Worm (Caenorhabditis elegans) whole organism, L2 larva: ENCODE measurements around the gene H06I04.3.

Experiments used
- C34F6.9 ChIP-seq: fragments of 150-350 bp; optimal IDR thresholded peaks from 2 replicates; lab custom pipeline; 2014; ENCODE audit warnings: missing biosample characterization, missing genetic modification characterization
- R02D3.7 ChIP-seq: fragments of 150-350 bp; optimal IDR thresholded peaks from 2 replicates; lab custom pipeline; 2014; ENCODE audit warnings: missing biosample characterization, missing genetic modification characterization
- blmp-1 ChIP-seq: sonication (generic microtip); optimal IDR thresholded peaks from 2 replicates; lab custom pipeline; 2017; ENCODE audit warnings: missing genetic modification characterization, mild to moderate bottlenecking, missing compliant biosample characterization, antibody characterized with exemption, moderate library complexity; ENCODE audit not compliant: insufficient read depth
- crh-2 ChIP-seq: sonication (generic microtip); optimal IDR thresholded peaks from 2 replicates; lab custom pipeline; 2017; ENCODE audit warnings: missing biosample characterization, missing genetic modification characterization
- dmd-4 ChIP-seq: sonication (generic microtip); optimal IDR thresholded peaks from 2 replicates; lab custom pipeline; 2017; ENCODE audit warnings: missing biosample characterization, missing genetic modification characterization
- egl-27 ChIP-seq: sonication (generic microtip); optimal IDR thresholded peaks from 3 replicates; lab custom pipeline; 2017; ENCODE audit warnings: missing biosample characterization, missing genetic modification reagents, missing genetic modification characterization
- elt-1 ChIP-seq: fragments of 150-350 bp; optimal IDR thresholded peaks from 2 replicates; lab custom pipeline; 2014; ENCODE audit warnings: missing biosample characterization, missing genetic modification characterization
- fos-1 ChIP-seq: fragments of 150-350 bp; optimal IDR thresholded peaks from 2 replicates; lab custom pipeline; 2014; ENCODE audit warnings: missing biosample characterization, missing genetic modification characterization
- gmeb-1 ChIP-seq: fragments of 150-350 bp; optimal IDR thresholded peaks from 2 replicates; lab custom pipeline; 2014; ENCODE audit warnings: missing biosample characterization, missing genetic modification characterization
- lin-11 ChIP-seq: fragments of 150-350 bp; sonication (generic microtip); optimal IDR thresholded peaks from 2 replicates; lab custom pipeline; 2014; ENCODE audit warnings: missing biosample characterization, missing genetic modification characterization, inconsistent platforms, mixed read lengths
- lin-13 ChIP-seq: fragments of 150-350 bp; optimal IDR thresholded peaks from 2 replicates; lab custom pipeline; 2014; ENCODE audit warnings: missing biosample characterization, missing genetic modification reagents, missing genetic modification characterization
- lin-39 ChIP-seq: fragments of 150-350 bp; optimal IDR thresholded peaks from 2 replicates; lab custom pipeline; 2014; ENCODE audit warnings: missing biosample characterization, missing genetic modification reagents, missing genetic modification characterization
- mab-5 ChIP-seq: fragments of 150-350 bp; optimal IDR thresholded peaks from 2 replicates; lab custom pipeline; 2014; ENCODE audit warnings: missing biosample characterization, missing genetic modification characterization
- mbf-1 ChIP-seq: sonication (generic microtip); optimal IDR thresholded peaks from 2 replicates; lab custom pipeline; 2017; ENCODE audit warnings: missing biosample characterization, missing genetic modification characterization
- nhr-12 ChIP-seq: fragments of 150-350 bp; optimal IDR thresholded peaks from 2 replicates; lab custom pipeline; 2014; ENCODE audit warnings: missing biosample characterization, missing genetic modification characterization
- nhr-21 ChIP-seq: fragments of 150-350 bp; optimal IDR thresholded peaks from 2 replicates; lab custom pipeline; 2014; ENCODE audit warnings: missing biosample characterization, missing genetic modification characterization
- nhr-23 ChIP-seq: fragments of 150-350 bp; optimal IDR thresholded peaks from 2 replicates; lab custom pipeline; 2014; ENCODE audit warnings: missing biosample characterization, missing genetic modification reagents, missing genetic modification characterization
- nhr-237 ChIP-seq: fragments of 150-350 bp; optimal IDR thresholded peaks from 2 replicates; lab custom pipeline; 2014; ENCODE audit warnings: missing biosample characterization, missing genetic modification characterization
- nhr-6 ChIP-seq: fragments of 150-350 bp; optimal IDR thresholded peaks from 2 replicates; lab custom pipeline; 2014; ENCODE audit warnings: missing biosample characterization, missing genetic modification characterization
- nhr-77 ChIP-seq: fragments of 150-350 bp; optimal IDR thresholded peaks from 2 replicates; lab custom pipeline; 2014; ENCODE audit warnings: missing biosample characterization, missing genetic modification characterization
- peb-1 ChIP-seq: fragments of 150-350 bp; optimal IDR thresholded peaks from 2 replicates; lab custom pipeline; 2014; ENCODE audit warnings: missing biosample characterization, missing genetic modification characterization
- sem-4 ChIP-seq: fragments of 150-350 bp; optimal IDR thresholded peaks from 2 replicates; lab custom pipeline; 2014; ENCODE audit warnings: missing biosample characterization, missing genetic modification reagents, missing genetic modification characterization
- skn-1 ChIP-seq: sonication (generic microtip); optimal IDR thresholded peaks from 2 replicates; lab custom pipeline; 2017; ENCODE audit warnings: missing biosample characterization, missing genetic modification characterization
- sma-3 ChIP-seq: sonication (generic microtip); optimal IDR thresholded peaks from 2 replicates; lab custom pipeline; 2016; ENCODE audit warnings: missing genetic modification reagents, missing genetic modification characterization, missing compliant biosample characterization
- sma-9 ChIP-seq, 2 experiments: fragments of 150-350 bp in 1 of 2; sonication (generic microtip) in 1 of 2; optimal IDR thresholded peaks; 2 replicates each; lab custom pipeline; 2014 to 2016; ENCODE audit warnings: missing genetic modification characterization in 2 of 2, mild to moderate bottlenecking in 1 of 2, missing biosample characterization in 1 of 2, missing compliant biosample characterization in 1 of 2, missing genetic modification reagents in 1 of 2, moderate library complexity in 1 of 2
- snpc-4 ChIP-seq: fragments of 150-350 bp; optimal IDR thresholded peaks from 2 replicates; lab custom pipeline; 2014; ENCODE audit warnings: missing biosample characterization, missing genetic modification characterization
- unc-39 ChIP-seq: fragments of 150-350 bp; optimal IDR thresholded peaks from 2 replicates; lab custom pipeline; 2014; ENCODE audit warnings: missing biosample characterization, missing genetic modification characterization
- unc-55 ChIP-seq: fragments of 150-350 bp; sonication (generic microtip); optimal IDR thresholded peaks from 3 replicates; lab custom pipeline; 2014; ENCODE audit warnings: missing biosample characterization, missing genetic modification reagents, missing genetic modification characterization
- zag-1 ChIP-seq: fragments of 150-350 bp; optimal IDR thresholded peaks from 2 replicates; lab custom pipeline; 2014; ENCODE audit warnings: missing biosample characterization, missing genetic modification characterization
- ztf-11 ChIP-seq: sonication (generic microtip); optimal IDR thresholded peaks from 2 replicates; lab custom pipeline; 2017; ENCODE audit warnings: missing biosample characterization, missing genetic modification characterization

Gene H06I04.3

ce11 chrIII:3110614-3111013 lies 40.3 kb downstream of the H06I04.3 start:
- TF ChIP-seq nhr-21 (tag; lab: Kevin White, UChicago) (no peak), unc-39 (tag; lab: Kevin White, UChicago) (no peak), mab-5 (tag; lab: Kevin White, UChicago) (no peak), sma-3 (GFP tag; lab: Kevin White, UChicago) (no peak), ztf-11 (tag; lab: Kevin White, UChicago) (no peak), mbf-1 (tag; lab: Kevin White, UChicago) (no peak), R02D3.7 (tag; lab: Kevin White, UChicago) (no peak), lin-13 (no peak), unc-55 (GFP tag; lab: Kevin White, UChicago) (no peak), nhr-237 (no peak), lin-39 (tag; lab: Kevin White, UChicago) (no peak)

DNA sequence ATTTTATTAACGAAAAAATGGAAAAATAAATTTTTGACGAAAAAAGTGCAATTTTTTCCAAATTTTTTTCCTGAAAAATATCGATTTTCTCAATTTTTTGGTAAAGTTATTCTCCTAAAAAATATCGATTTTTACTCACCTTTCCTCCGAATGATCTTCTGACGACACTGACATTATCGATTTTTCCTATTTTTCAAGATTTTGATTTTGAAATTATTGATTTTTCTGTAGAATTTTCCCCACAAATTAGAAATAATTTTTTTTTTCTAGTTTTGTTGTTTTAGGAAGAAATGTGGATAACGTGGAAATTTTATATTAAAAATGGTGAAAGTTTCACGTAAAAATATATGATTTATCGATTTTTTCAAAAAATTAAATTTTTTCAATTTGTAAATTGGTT lies 41.2 kb downstream of the H06I04.3 start:
- no peak for TF ChIP-seq sma-9 (GFP tag; optimal IDR thresholded peaks at IDR 0.05; lab: Kevin White, UChicago)
- no peak for TF ChIP-seq sma-9 (tag; optimal IDR thresholded peaks at IDR 0.05; lab: Kevin White, UChicago)
- TF ChIP-seq gmeb-1 (tag; lab: Kevin White, UChicago): no peak
- TF ChIP-seq R02D3.7 (tag; lab: Kevin White, UChicago): no peak
- no peak for TF ChIP-seq nhr-6
- no peak for TF ChIP-seq nhr-21 (tag; lab: Kevin White, UChicago)
- TF ChIP-seq lin-13: no peak
- no peak for TF ChIP-seq sma-3 (GFP tag; lab: Kevin White, UChicago)
- TF ChIP-seq sem-4: no peak
- no peak for TF ChIP-seq snpc-4 (tag; lab: Kevin White, UChicago)
- TF ChIP-seq nhr-77: no peak
- TF ChIP-seq peb-1: no peak
- TF ChIP-seq nhr-12 (tag; lab: Kevin White, UChicago): no peak
- TF ChIP-seq lin-11 (tag; lab: Kevin White, UChicago): no peak
- TF ChIP-seq C34F6.9 (tag; lab: Kevin White, UChicago): no peak
- no peak for TF ChIP-seq egl-27 (tag; lab: Kevin White, UChicago)

- TF ChIP-seq C34F6.9 (tag; lab: Kevin White, UChicago) (no peak), gmeb-1 (tag; lab: Kevin White, UChicago) (peak; percentile 5)
Observed at ce11 chrIII:3112001-3112400, 41.7 kb downstream of the H06I04.3 start.

DNA sequence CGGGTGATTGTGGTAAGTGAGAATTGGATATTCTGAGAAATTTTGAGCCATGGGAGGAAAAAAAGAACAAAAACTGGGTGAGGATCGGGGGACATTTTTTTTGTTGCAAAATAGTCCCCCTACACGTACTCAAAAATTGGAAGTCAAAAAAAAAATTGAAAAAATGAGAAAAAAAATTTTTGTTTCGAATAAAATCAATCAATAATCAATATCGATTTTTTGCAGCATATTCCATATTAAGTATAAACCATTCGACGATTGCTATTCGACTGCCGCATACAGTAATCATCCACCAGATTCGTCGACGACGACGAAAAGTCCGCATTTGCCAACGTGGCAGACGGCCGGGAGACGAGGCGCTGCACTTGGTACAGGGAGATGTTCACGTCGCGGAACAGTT lies 42.3 kb downstream of the H06I04.3 start:
- TF ChIP-seq R02D3.7 (tag; lab: Kevin White, UChicago) (no peak), snpc-4 (tag; lab: Kevin White, UChicago) (no peak)

- peak; percentile 92 for TF ChIP-seq fos-1 (tag; lab: Kevin White, UChicago)
- TF ChIP-seq gmeb-1 (tag; lab: Kevin White, UChicago): peak; percentile 28
- peak; percentile 70 for TF ChIP-seq sma-9 (GFP tag; optimal IDR thresholded peaks at IDR 0.05; lab: Kevin White, UChicago)
- TF ChIP-seq sma-9 (tag; optimal IDR thresholded peaks at IDR 0.05; lab: Kevin White, UChicago): no peak
- TF ChIP-seq crh-2: peak; percentile 74
- TF ChIP-seq skn-1 (tag; lab: Kevin White, UChicago): no peak
- no peak for TF ChIP-seq zag-1 (tag; lab: Kevin White, UChicago)
Observed at ce11 chrIII:3116969-3117368, 46.6 kb downstream of the H06I04.3 start.

DNA sequence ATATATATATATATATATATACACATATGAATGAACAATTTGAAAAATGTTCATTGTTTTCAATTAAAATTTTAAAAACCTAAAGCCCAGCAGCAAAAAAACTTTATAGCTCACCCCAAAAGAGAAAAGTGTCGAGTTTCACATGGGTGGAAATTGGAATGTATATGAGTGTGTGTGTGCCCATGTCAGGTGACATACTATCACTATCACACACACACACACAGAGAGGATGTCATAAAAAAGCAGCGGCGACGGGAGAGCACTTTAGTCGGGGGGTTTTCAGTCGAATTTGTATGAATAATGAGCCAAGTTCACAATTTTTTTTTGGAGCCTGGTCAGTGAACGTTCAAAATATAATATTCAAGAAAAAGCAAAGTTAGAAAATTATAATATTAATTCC lies 49.6 kb downstream of the H06I04.3 start:
- no peak for TF ChIP-seq nhr-23 (tag; lab: Kevin White, UChicago)
- TF ChIP-seq crh-2: peak; percentile 52
- no peak for TF ChIP-seq elt-1 (tag; lab: Kevin White, UChicago)
- peak; percentile 69 for TF ChIP-seq fos-1 (tag; lab: Kevin White, UChicago)
- TF ChIP-seq dmd-4: no peak
- TF ChIP-seq sma-9 (GFP tag; optimal IDR thresholded peaks at IDR 0.05; lab: Kevin White, UChicago): peak; percentile 26
- no peak for TF ChIP-seq sma-9 (tag; optimal IDR thresholded peaks at IDR 0.05; lab: Kevin White, UChicago)
- no peak for TF ChIP-seq blmp-1 (tag; lab: Kevin White, UChicago)
